Fruit fly (Drosophila melanogaster) S2 (cell line): ENCODE measurements around the gene CG10445.

Experiments used
- CG8478 ChIP-seq: fragments of >200 bp; optimal IDR thresholded peaks from 2 replicates; lab custom pipeline; 2018
- CTCF ChIP-seq, 2 experiments: fragments of >200 bp; optimal IDR thresholded peaks; 2 replicates each; lab custom pipeline; 2018

Gene CG10445

DNA sequence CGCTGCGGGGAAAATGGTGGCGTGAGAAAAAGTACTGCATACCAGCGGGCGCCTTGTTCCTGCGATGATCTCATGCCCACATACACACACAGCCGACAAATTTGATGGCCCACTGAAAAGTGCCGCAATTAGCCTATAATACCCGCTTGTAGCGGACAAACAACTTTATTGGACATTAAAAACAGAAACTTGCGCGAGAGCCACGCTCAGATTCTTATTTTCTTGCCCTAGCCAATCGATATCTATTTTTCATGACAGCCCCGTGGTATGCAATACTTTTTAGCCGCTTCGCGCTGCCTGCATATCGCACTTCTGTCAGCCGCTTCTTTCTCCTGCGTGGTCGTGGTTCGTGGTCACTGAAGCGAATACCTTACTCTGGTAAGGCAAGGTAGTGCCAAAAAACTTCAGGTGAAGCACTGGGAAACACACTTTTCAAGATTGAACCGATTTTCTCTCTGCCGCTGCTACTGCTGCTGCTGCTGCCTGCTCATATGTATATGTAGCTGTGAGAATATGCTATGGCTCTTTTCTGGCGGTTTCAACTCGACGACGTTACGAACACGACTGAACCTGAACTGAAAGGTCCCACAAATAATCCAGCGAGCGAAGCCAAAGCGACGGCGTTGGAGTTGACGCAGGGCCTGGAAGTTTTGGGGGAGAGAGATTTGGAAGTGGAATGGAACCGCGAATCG is 33.8 kb downstream of the CG10445 start, which contains the start of gene CG17816:
CG17816 (minus strand) TSS at position 567 of the 692 bp plus-strand sequence.
- TF ChIP-seq CTCF (optimal IDR thresholded peaks at IDR 0.05; lab: Kevin White, UChicago) (peak in 1 of 2 experiments; percentile 23), CG8478 (lab: Kevin White, UChicago) (no peak)

DNA sequence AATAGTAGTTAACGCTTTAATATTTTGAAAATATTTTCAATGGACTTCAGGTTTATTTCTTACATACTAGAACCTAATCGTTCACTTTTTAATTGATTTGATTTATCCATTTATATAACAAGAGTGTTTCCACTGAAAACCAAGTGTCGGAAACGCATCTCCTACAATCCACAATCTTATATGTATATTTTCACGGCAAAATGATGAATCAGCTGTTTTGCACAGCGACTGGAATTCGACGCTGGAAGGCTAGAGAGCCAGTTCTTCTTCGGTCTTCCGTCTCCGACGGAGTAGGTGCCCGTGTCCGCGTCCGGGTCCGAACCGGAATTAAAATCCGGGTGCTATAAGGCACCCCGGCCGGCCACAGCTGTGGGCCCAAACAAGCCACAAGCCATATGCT is 35.7 kb downstream of the CG10445 start:
- no peak for TF ChIP-seq CG8478 (lab: Kevin White, UChicago)
- no peak for TF ChIP-seq CTCF (optimal IDR thresholded peaks at IDR 0.05; lab: Kevin White, UChicago)
